Worm (Caenorhabditis elegans) whole organism, L4/young adult: ENCODE results near the gene fbxa-172.
"Not testable (repeated sequence)": the region's sequence is repeated elsewhere in the genome, so short reads cannot be mapped to it uniquely, and the experiment has no call there.

ENCODE experiments used
- dao-5 ChIP-seq: sonication (generic microtip); optimal IDR thresholded peaks from 2 replicates; lab custom pipeline; 2016; ENCODE audit warnings: missing genotype, missing genetic modification characterization, moderate library complexity, missing compliant biosample characterization
- him-1 ChIP-seq: sonication (generic microtip); optimal IDR thresholded peaks from 2 replicates; lab custom pipeline; 2016; ENCODE audit warnings: missing genotype, missing genetic modification reagents, missing genetic modification characterization, missing compliant biosample characterization

- not testable (repeated sequence) for TF ChIP-seq him-1, dao-5 (tag; lab: Kevin White, UChicago)
Observed at ce11 chrV:17610503-17610902, 51.5 kb downstream of the fbxa-172 start, which contains the start of gene Y6G8.15.
